Worm (Caenorhabditis elegans): ENCODE measurements around the gene fbxa-201.

ce11 chrV:1969228-1969627, 5.9 kb upstream of the fbxa-201 start, which contains the start of gene acs-3:
- TF ChIP-seq ztf-11 (tag; optimal IDR thresholded peaks at IDR 0.05), result no peak
- no peak for TF ChIP-seq lin-13 (tag; optimal IDR thresholded peaks at IDR 0.05)
- TF ChIP-seq nhr-28 (tag; optimal IDR thresholded peaks at IDR 0.05), result no peak
- no peak for TF ChIP-seq zip-8 (tag; optimal IDR thresholded peaks at IDR 0.05)
- no peak for TF ChIP-seq snpc-4 (tag; optimal IDR thresholded peaks at IDR 0.05)
- TF ChIP-seq sptf-1 (tag; optimal IDR thresholded peaks at IDR 0.05), result no peak
- no peak for TF ChIP-seq ces-1 (GFP tag; optimal IDR thresholded peaks at IDR 0.05)
- no peak for TF ChIP-seq lsy-2 (tag; optimal IDR thresholded peaks at IDR 0.05)
- TF ChIP-seq hlh-1 (tag; optimal IDR thresholded peaks at IDR 0.05), result no peak
